Worm (Caenorhabditis elegans): ENCODE data around the gene sru-38.

- TF ChIP-seq sea-1 (GFP tag; conservative IDR thresholded peaks at IDR 0.05), result no peak
- TF ChIP-seq flt-1 (GFP tag; IDR thresholded peaks at IDR 0.05), result no peak
- TF ChIP-seq hnd-1 (tag; optimal IDR thresholded peaks at IDR 0.05), result no peak
- no peak for TF ChIP-seq tbx-11 (GFP tag; IDR thresholded peaks at IDR 0.05)
- no peak for TF ChIP-seq ets-7 (tag; optimal IDR thresholded peaks at IDR 0.05)
- no peak for TF ChIP-seq tbx-37 (GFP tag; conservative IDR thresholded peaks at IDR 0.05)
- no peak for TF ChIP-seq ceh-13 (GFP tag; optimal IDR thresholded peaks at IDR 0.05)
- no peak for TF ChIP-seq ama-1 (optimal IDR thresholded peaks at IDR 0.05)
- no peak for TF ChIP-seq aly-1 (tag; optimal IDR thresholded peaks at IDR 0.05)
- no peak for TF ChIP-seq F13C5.2 (tag; optimal IDR thresholded peaks at IDR 0.05)
Observed at ce11 chrV:9848576-9848975, 12.7 kb upstream of the sru-38 start.

Measured in whole organism, early embryonic.